Fruit fly (Drosophila melanogaster) whole organism, embryonic: ENCODE measurements around the gene how.

Experiments
- Bteb2 ChIP-seq: fragments of 200-800 bp; sonication (Bioruptor generic); optimal IDR thresholded peaks from 2 replicates; lab custom pipeline; 2016; ENCODE audit warnings: missing biosample characterization, missing genetic modification characterization
- CG10431 ChIP-seq: fragments of 200-800 bp; sonication (Bioruptor generic); optimal IDR thresholded peaks from 3 replicates; lab custom pipeline; 2018; ENCODE audit warnings: missing biosample characterization, mild to moderate bottlenecking, missing genetic modification characterization
- CG11456 ChIP-seq: fragments of 200-800 bp; sonication (Bioruptor generic); IDR thresholded peaks from 3 replicates; pipeline ENCODE4 v1.3.6; 2022; ENCODE audit warnings: missing biosample characterization, missing genetic modification characterization
- CG11723 ChIP-seq: fragments of 200-800 bp; sonication (Bioruptor generic); optimal IDR thresholded peaks from 2 replicates; lab custom pipeline; 2017; ENCODE audit warnings: missing biosample characterization, mild to moderate bottlenecking, missing genetic modification characterization
- CG12071 ChIP-seq: fragments of 200-800 bp; sonication (Bioruptor generic); optimal IDR thresholded peaks from 3 replicates; lab custom pipeline; 2018; ENCODE audit warnings: missing biosample characterization, mild to moderate bottlenecking, missing genetic modification characterization
- CG12942 ChIP-seq: fragments of 200-800 bp; sonication (Bioruptor generic); optimal IDR thresholded peaks from 3 replicates; lab custom pipeline; 2016; ENCODE audit warnings: missing biosample characterization, missing genetic modification characterization
- CG15601 ChIP-seq: fragments of 200-800 bp; sonication (Bioruptor generic); optimal IDR thresholded peaks from 3 replicates; lab custom pipeline; 2019; ENCODE audit warnings: missing biosample characterization, mild to moderate bottlenecking, missing genetic modification characterization, moderate library complexity
- CG17361 ChIP-seq: fragments of 200-800 bp; sonication (Bioruptor generic); IDR thresholded peaks from 3 replicates; pipeline ENCODE4 v1.3.6; 2022; ENCODE audit warnings: missing biosample characterization, missing genetic modification characterization
- CG18476 ChIP-seq: fragments of 200-800 bp; sonication (Bioruptor generic); optimal IDR thresholded peaks from 2 replicates; lab custom pipeline; 2016; ENCODE audit warnings: missing biosample characterization, mild to moderate bottlenecking, missing genetic modification characterization
- CG18619 ChIP-seq: fragments of 200-800 bp; sonication (Bioruptor generic); optimal IDR thresholded peaks from 3 replicates; lab custom pipeline; 2017; ENCODE audit warnings: missing biosample characterization, mild to moderate bottlenecking, missing genetic modification characterization
- CG2712 ChIP-seq: fragments of 200-800 bp; optimal IDR thresholded peaks from 3 replicates; lab custom pipeline; 2019; ENCODE audit warnings: missing biosample characterization, mild to moderate bottlenecking, missing genetic modification characterization, moderate library complexity
- CG2889 ChIP-seq: fragments of 200-800 bp; sonication (Bioruptor generic); IDR thresholded peaks from 3 replicates; pipeline ENCODE4 v1.3.6; 2022; ENCODE audit warnings: missing biosample characterization, missing genetic modification characterization
- CG4424 ChIP-seq: fragments of 200-800 bp; sonication (Bioruptor generic); optimal IDR thresholded peaks from 3 replicates; lab custom pipeline; 2016; ENCODE audit warnings: missing biosample characterization, missing genetic modification characterization
- CG4617 ChIP-seq: fragments of 200-800 bp; sonication (Bioruptor generic); optimal IDR thresholded peaks from 3 replicates; lab custom pipeline; 2016; ENCODE audit warnings: missing biosample characterization, missing genetic modification characterization, borderline replicate concordance
- CG6689 ChIP-seq: fragments of 200-800 bp; sonication (Bioruptor generic); IDR thresholded peaks from 2 replicates; pipeline ENCODE4 v1.3.6; 2022; ENCODE audit warnings: missing biosample characterization, missing genetic modification characterization
- CG8359 ChIP-seq: fragments of 200-800 bp; sonication (Bioruptor generic); optimal IDR thresholded peaks from 2 replicates; lab custom pipeline; 2017; ENCODE audit warnings: missing biosample characterization, mild to moderate bottlenecking, missing genetic modification characterization, borderline replicate concordance
- CG9817 ChIP-seq: fragments of 200-800 bp; sonication (Bioruptor generic); optimal IDR thresholded peaks from 2 replicates; lab custom pipeline; 2018; ENCODE audit warnings: missing biosample characterization, mild to moderate bottlenecking, missing genetic modification characterization, moderate library complexity
- CrebB ChIP-seq: fragments of 200-800 bp; sonication (Bioruptor generic); optimal IDR thresholded peaks from 3 replicates; lab custom pipeline; 2018; ENCODE audit warnings: missing biosample characterization, mild to moderate bottlenecking, missing genetic modification characterization
- Gsc ChIP-seq: fragments of 200-800 bp; sonication (Bioruptor generic); IDR thresholded peaks from 2 replicates; pipeline ENCODE4 v1.3.6; 2022; ENCODE audit warnings: missing biosample characterization, missing genetic modification characterization
- Hmx ChIP-seq: fragments of 200-800 bp; sonication (Bioruptor generic); optimal IDR thresholded peaks from 2 replicates; lab custom pipeline; 2016; ENCODE audit warnings: missing biosample characterization, missing genetic modification characterization
- Hr39 ChIP-seq: fragments of >200 bp; optimal IDR thresholded peaks from 2 replicates; lab custom pipeline; 2017
- Hsf ChIP-seq: fragments of 200-800 bp; sonication (Bioruptor generic); optimal IDR thresholded peaks from 3 replicates; lab custom pipeline; 2016; ENCODE audit warnings: missing biosample characterization, missing genetic modification characterization
- Meics ChIP-seq: fragments of 200-800 bp; sonication (Bioruptor generic); optimal IDR thresholded peaks from 2 replicates; lab custom pipeline; 2017; ENCODE audit warnings: missing biosample characterization, mild to moderate bottlenecking, missing genetic modification characterization
- NFAT ChIP-seq: fragments of 200-800 bp; sonication (Bioruptor generic); IDR thresholded peaks from 2 replicates; pipeline ENCODE4 v1.3.6; 2022; ENCODE audit warnings: missing biosample characterization, missing genetic modification characterization
- Side ChIP-seq: fragments of 200-800 bp; sonication (Bioruptor generic); optimal IDR thresholded peaks from 2 replicates; lab custom pipeline; 2016; ENCODE audit warnings: missing biosample characterization, missing genetic modification characterization
- Six4 ChIP-seq: fragments of 200-800 bp; sonication (Bioruptor generic); optimal IDR thresholded peaks from 2 replicates; lab custom pipeline; 2016; ENCODE audit warnings: missing biosample characterization, missing genetic modification characterization
- Spps ChIP-seq: fragments of 200-800 bp; sonication (Bioruptor generic); optimal IDR thresholded peaks from 2 replicates; lab custom pipeline; 2018; ENCODE audit warnings: missing biosample characterization, mild to moderate bottlenecking, missing genetic modification characterization
- ash1 ChIP-seq: fragments of 200-800 bp; sonication (Bioruptor generic); optimal IDR thresholded peaks from 2 replicates; lab custom pipeline; 2018; ENCODE audit warnings: missing biosample characterization, mild to moderate bottlenecking, missing genetic modification characterization
- ato ChIP-seq: fragments of 200-800 bp; sonication (Bioruptor generic); IDR thresholded peaks from 2 replicates; pipeline ENCODE4 v1.3.6; 2022; ENCODE audit warnings: missing biosample characterization, missing genetic modification characterization; ENCODE audit not compliant: partially characterized antibody
- cg ChIP-seq: fragments of 200-800 bp; sonication (Bioruptor generic); optimal IDR thresholded peaks from 3 replicates; lab custom pipeline; 2019; ENCODE audit warnings: missing biosample characterization, mild to moderate bottlenecking, missing genetic modification characterization, moderate library complexity
- chif ChIP-seq, 2 experiments: fragments of 200-800 bp; sonication (Bioruptor generic); optimal IDR thresholded peaks; 3 replicates each; lab custom pipeline; 2016; ENCODE audit warnings: missing biosample characterization in 2 of 2, missing genetic modification characterization in 2 of 2
- crc ChIP-seq: fragments of 200-800 bp; sonication (Bioruptor generic); optimal IDR thresholded peaks from 2 replicates; lab custom pipeline; 2016; ENCODE audit warnings: missing biosample characterization, missing genetic modification characterization
- cwo ChIP-seq: fragments of 200-800 bp; sonication (Bioruptor generic); optimal IDR thresholded peaks from 3 replicates; lab custom pipeline; 2017; ENCODE audit warnings: missing biosample characterization, missing genetic modification characterization, mild to moderate bottlenecking, moderate library complexity, missing genetic modification reagents
- dan ChIP-seq: fragments of 200-800 bp; sonication (Bioruptor generic); IDR thresholded peaks from 2 replicates; pipeline ENCODE4 v1.3.6; 2022; ENCODE audit warnings: missing biosample characterization, missing genetic modification characterization
- dmrt11E ChIP-seq: fragments of 200-800 bp; sonication (Bioruptor generic); optimal IDR thresholded peaks from 3 replicates; lab custom pipeline; 2018; ENCODE audit warnings: missing biosample characterization, mild to moderate bottlenecking, missing genetic modification characterization, moderate library complexity
- eve ChIP-seq, 2 experiments: fragments of >200 bp; optimal IDR thresholded peaks; 2 replicates each; lab custom pipeline; 2017; ENCODE audit warnings: missing biosample characterization in 2 of 2, missing genetic modification characterization in 2 of 2
- ewg ChIP-seq: fragments of 200-800 bp; sonication (Bioruptor generic); optimal IDR thresholded peaks from 3 replicates; lab custom pipeline; 2017; ENCODE audit warnings: mild to moderate bottlenecking, missing biosample characterization, missing genetic modification reagents, missing genetic modification characterization
- fd102C ChIP-seq: fragments of 200-800 bp; sonication (Bioruptor generic); optimal IDR thresholded peaks from 2 replicates; lab custom pipeline; 2018; ENCODE audit warnings: missing biosample characterization, mild to moderate bottlenecking, missing genetic modification characterization, moderate library complexity
- h ChIP-seq: fragments of >200 bp; optimal IDR thresholded peaks from 2 replicates; lab custom pipeline; 2017
- hb ChIP-seq: fragments of 200-800 bp; sonication (Bioruptor generic); IDR thresholded peaks from 3 replicates; pipeline ENCODE4 v1.3.6; 2022; ENCODE audit warnings: missing biosample characterization, missing genetic modification characterization; ENCODE audit not compliant: partially characterized antibody
- mam ChIP-seq: fragments of 200-800 bp; sonication (Bioruptor generic); optimal IDR thresholded peaks from 3 replicates; lab custom pipeline; 2016; ENCODE audit warnings: missing biosample characterization, missing genetic modification characterization
- mirr ChIP-seq: fragments of 200-800 bp; sonication (Bioruptor generic); optimal IDR thresholded peaks from 3 replicates; lab custom pipeline; 2018; ENCODE audit warnings: missing biosample characterization, mild to moderate bottlenecking, missing genetic modification characterization
- onecut ChIP-seq: fragments of 200-800 bp; sonication (Bioruptor generic); IDR thresholded peaks from 2 replicates; pipeline ENCODE4 v1.3.6; 2022; ENCODE audit warnings: missing biosample characterization, missing genetic modification characterization
- pfk ChIP-seq: fragments of 200-800 bp; sonication (Bioruptor generic); optimal IDR thresholded peaks from 2 replicates; lab custom pipeline; 2018; ENCODE audit warnings: missing biosample characterization, mild to moderate bottlenecking, missing genetic modification characterization, moderate library complexity
- pho ChIP-seq: fragments of 200-800 bp; sonication (Bioruptor generic); optimal IDR thresholded peaks from 2 replicates; lab custom pipeline; 2016; ENCODE audit warnings: missing biosample characterization, missing genetic modification characterization
- pita ChIP-seq: fragments of 200-800 bp; sonication (Bioruptor generic); optimal IDR thresholded peaks from 2 replicates; lab custom pipeline; 2017; ENCODE audit warnings: missing biosample characterization, mild to moderate bottlenecking, missing genetic modification characterization
- pnt ChIP-seq: fragments of 200-800 bp; sonication (Bioruptor generic); optimal IDR thresholded peaks from 3 replicates; lab custom pipeline; 2016; ENCODE audit warnings: missing biosample characterization, missing genetic modification characterization
- rib ChIP-seq: fragments of 200-800 bp; sonication (Bioruptor generic); IDR thresholded peaks from 2 replicates; pipeline ENCODE4 v1.3.6; 2022; ENCODE audit warnings: missing biosample characterization, missing genetic modification characterization
- sc ChIP-seq, 3 experiments: fragments of >200 bp in 2 of 3; fragments of 200-800 bp in 1 of 3; sonication (Bioruptor generic) in 1 of 3; optimal IDR thresholded peaks; 2 replicates in 2 of 3; 3 replicates in 1 of 3; lab custom pipeline; 2017; ENCODE audit warnings: mild to moderate bottlenecking in 1 of 3, missing biosample characterization in 1 of 3, missing genetic modification characterization in 1 of 3, missing genetic modification reagents in 1 of 3
- sisA ChIP-seq: fragments of 200-800 bp; sonication (Bioruptor generic); IDR thresholded peaks from 2 replicates; pipeline ENCODE4 v1.3.6; 2022; ENCODE audit warnings: missing biosample characterization, missing genetic modification characterization
- twi ChIP-seq: fragments of 200-800 bp; optimal IDR thresholded peaks from 2 replicates; lab custom pipeline; 2019; ENCODE audit warnings: missing biosample characterization, mild to moderate bottlenecking, missing genetic modification characterization, moderate library complexity
- zfh1 ChIP-seq: fragments of 200-800 bp; sonication (Bioruptor generic); IDR thresholded peaks from 3 replicates; pipeline ENCODE4 v1.3.6; 2022; ENCODE audit warnings: missing biosample characterization, missing genetic modification characterization

The how gene

dm6 chr3R:22121220-22121619 is 79.2 kb downstream of the how start (continued):
- TF ChIP-seq twi (tag; lab: Kevin White, UChicago) (peak; percentile 41), CG4617 (GFP tag; lab: Kevin White, UChicago) (no peak), zfh1 (no peak), CG9817 (tag; lab: Kevin White, UChicago) (peak; percentile 82), CG11723 (GFP tag; lab: Kevin White, UChicago) (no peak), pho (GFP tag; lab: Kevin White, UChicago) (peak; percentile 11), Bteb2 (GFP tag; lab: Kevin White, UChicago) (no peak), ash1 (GFP tag; lab: Kevin White, UChicago) (no peak), ewg (GFP tag; lab: Kevin White, UChicago) (no peak), rib (GFP tag; lab: Robert Waterston, UW) (no peak), pnt (GFP tag; lab: Kevin White, UChicago) (no peak), Hsf (peak; percentile 35), NFAT (GFP tag; lab: Robert Waterston, UW) (no peak; the same call in 1 of the 2 replicates), Side (GFP tag; lab: Kevin White, UChicago) (no peak), onecut (GFP tag; lab: Robert Waterston, UW) (0 out of 2 replicates have a peak, but pooled peaks have one; percentile 14), fd102C (no peak), crc (GFP tag; lab: Kevin White, UChicago) (no peak), CG2712 (tag; lab: Kevin White, UChicago) (no peak), Meics (GFP tag; lab: Kevin White, UChicago) (peak; percentile 86), CG18619 (GFP tag; lab: Kevin White, UChicago) (peak; percentile 29), eve (GFP tag; optimal IDR thresholded peaks at IDR 0.05; lab: Kevin White, UChicago) (peak in 1 of 2 experiments; percentile 43), CG6689 (GFP tag; lab: Robert Waterston, UW) (peak; percentile 72), dmrt11E (tag; lab: Kevin White, UChicago) (no peak), CG8359 (GFP tag; lab: Kevin White, UChicago) (no peak), CG12071 (peak; percentile 69), cwo (GFP tag; lab: Kevin White, UChicago) (peak; percentile 31), CG4424 (GFP tag; lab: Kevin White, UChicago) (peak; percentile 41), pita (GFP tag; lab: Kevin White, UChicago) (no peak), cg (GFP tag; lab: Kevin White, UChicago) (no peak), Six4 (GFP tag; lab: Kevin White, UChicago) (peak; percentile 26), Gsc (no peak), dan (no peak), CG17361 (no peak; the same call in 2 of the 3 replicates), h (lab: Kevin White, UChicago) (no peak), mam (GFP tag; lab: Kevin White, UChicago) (peak; percentile 49), CG12942 (no peak), mirr (peak; percentile 12), ato (GFP tag; lab: Robert Waterston, UW) (no peak), CG15601 (no peak), sc (optimal IDR thresholded peaks at IDR 0.05; lab: Kevin White, UChicago) (no peak), sc (GFP tag; optimal IDR thresholded peaks at IDR 0.05; lab: Kevin White, UChicago) (no peak), sisA (GFP tag; lab: Robert Waterston, UW) (no peak), CG2889 (GFP tag; lab: Robert Waterston, UW) (no peak), chif (GFP tag; optimal IDR thresholded peaks at IDR 0.05; lab: Kevin White, UChicago) (no peak), CG10431 (GFP tag; lab: Kevin White, UChicago) (no peak), Spps (no peak), pfk (GFP tag; lab: Kevin White, UChicago) (no peak), hb (GFP tag; lab: Robert Waterston, UW) (no peak), CG11456 (GFP tag; lab: Robert Waterston, UW) (no peak), Hr39 (lab: Kevin White, UChicago) (no peak), CG18476 (no peak), CrebB (tag; lab: Kevin White, UChicago) (no peak), Hmx (peak; percentile 18)
